Worm (Caenorhabditis elegans): Measurements from ENCODE around the gene selt-1.2.

Gene selt-1.2

DNA sequence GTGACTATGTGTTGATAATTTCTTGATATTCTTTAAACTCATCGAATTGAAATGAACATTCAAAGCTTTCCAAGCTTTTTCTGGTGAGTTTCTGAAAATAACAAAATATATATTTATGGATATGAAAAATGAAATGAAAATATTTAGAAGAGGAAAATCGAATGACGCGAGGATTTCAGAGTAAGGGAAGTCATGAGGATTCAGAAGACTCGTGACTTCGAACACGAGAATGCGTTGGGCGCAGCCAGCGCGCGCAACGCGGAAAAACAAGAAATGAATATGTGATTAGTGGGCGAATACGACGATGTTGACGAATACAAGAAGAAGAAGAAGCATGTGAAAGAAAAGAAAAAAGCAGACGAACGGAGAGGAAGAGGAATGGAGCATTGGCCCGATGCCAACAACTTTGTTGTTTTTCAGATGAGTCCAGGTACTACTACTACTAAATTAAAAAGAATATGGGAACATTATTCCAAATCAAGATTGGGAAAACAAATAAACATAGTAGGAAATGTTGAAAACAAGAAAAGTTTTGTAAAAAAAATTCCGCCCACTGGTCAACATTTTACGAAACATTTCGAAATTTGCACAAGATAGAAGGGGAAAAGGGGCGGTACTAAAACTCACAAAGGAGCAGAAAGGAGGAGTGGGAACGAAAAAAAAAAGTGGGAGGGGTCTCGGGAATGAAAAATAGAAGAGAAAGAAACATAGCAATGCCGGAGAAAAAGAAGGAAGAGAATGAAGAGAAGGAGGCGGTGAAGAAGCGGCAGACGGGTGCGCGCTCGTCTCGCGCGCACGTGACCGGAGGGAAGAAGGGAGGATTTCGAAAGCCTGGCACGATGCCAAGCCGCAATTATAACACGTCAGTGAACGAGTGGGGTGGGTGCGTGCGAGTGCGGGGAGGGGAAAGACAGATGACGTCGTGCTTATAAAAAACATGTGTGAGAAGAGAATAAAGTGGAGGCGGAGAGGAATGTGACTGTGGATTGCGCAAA, 31.7 kb downstream of the selt-1.2 start (continued):
- TF ChIP-seq unc-86 (tag; optimal IDR thresholded peaks at IDR 0.05) = peak; percentile 91
- peak; percentile 94 for TF ChIP-seq tbx-2 (tag; optimal IDR thresholded peaks at IDR 0.05)
- TF ChIP-seq C34B4.2 (tag; optimal IDR thresholded peaks at IDR 0.05) = no peak
- no peak for TF ChIP-seq aly-2 (tag; optimal IDR thresholded peaks at IDR 0.05)
- TF ChIP-seq nhr-237 (tag; optimal IDR thresholded peaks at IDR 0.05) = peak; percentile 67
- peak; percentile 58 for TF ChIP-seq lir-3 (tag; optimal IDR thresholded peaks at IDR 0.05; ENCODE audit: poor library complexity)
- TF ChIP-seq blmp-1 (tag; optimal IDR thresholded peaks at IDR 0.05) = peak; percentile 86
- peak; percentile 21 for TF ChIP-seq F16B12.6 (tag; optimal IDR thresholded peaks at IDR 0.05)
- TF ChIP-seq fkh-4 (tag; optimal IDR thresholded peaks at IDR 0.05; ENCODE audit: borderline replicate concordance) = peak; percentile 85
- peak; percentile 99 for TF ChIP-seq fkh-8 (tag; optimal IDR thresholded peaks at IDR 0.05)
- TF ChIP-seq tlp-1 (tag; optimal IDR thresholded peaks at IDR 0.05) = no peak
- peak; percentile 71 to 73 for TF ChIP-seq lin-35 (GFP tag; optimal IDR thresholded peaks at IDR 0.05)
- TF ChIP-seq elt-3 (tag; optimal IDR thresholded peaks at IDR 0.05) = peak in 1 of 6 experiments; percentile 80
- TF ChIP-seq skn-1 (tag; optimal IDR thresholded peaks at IDR 0.05) = peak; percentile 92
- TF ChIP-seq lin-39 (tag; optimal IDR thresholded peaks at IDR 0.05) = peak; percentile 84
- TF ChIP-seq ceh-88 (GFP tag; IDR thresholded peaks at IDR 0.05) = peak; percentile 92
- no peak for TF ChIP-seq hlh-4 (tag; optimal IDR thresholded peaks at IDR 0.05)
- TF ChIP-seq mep-1 (tag; optimal IDR thresholded peaks at IDR 0.05) = peak; percentile 83
- no peak for TF ChIP-seq hlh-17 (GFP tag; optimal IDR thresholded peaks at IDR 0.05; ENCODE audit: borderline replicate concordance)
- TF ChIP-seq grh-1 (GFP tag; IDR thresholded peaks at IDR 0.05) = peak; percentile 93
- peak; percentile 46 to 62 (median 60) for TF ChIP-seq dpl-1 (GFP tag; optimal IDR thresholded peaks at IDR 0.05)
- TF ChIP-seq unc-30 (tag; optimal IDR thresholded peaks at IDR 0.05) = no peak
- TF ChIP-seq elt-2 (tag; optimal IDR thresholded peaks at IDR 0.05) = peak; percentile 29
- peak; percentile 82 for TF ChIP-seq sup-37 (GFP tag; optimal IDR thresholded peaks at IDR 0.05)
- TF ChIP-seq sptf-1 (tag; optimal IDR thresholded peaks at IDR 0.05) = no peak
- TF ChIP-seq fos-1 (tag; optimal IDR thresholded peaks at IDR 0.05) = peak; percentile 44
- peak; percentile 88 to 98 for TF ChIP-seq mdl-1 (tag; optimal IDR thresholded peaks at IDR 0.05)
- peak; percentile 79 for TF ChIP-seq C16A3.4 (tag; optimal IDR thresholded peaks at IDR 0.05)
- peak; percentile 70 to 72 for TF ChIP-seq efl-1 (optimal IDR thresholded peaks at IDR 0.05)
- TF ChIP-seq efl-1 (GFP tag; optimal IDR thresholded peaks at IDR 0.05 in 1 of 2) = peak; percentile 34 to 93
- TF ChIP-seq ztf-4 (tag; optimal IDR thresholded peaks at IDR 0.05) = peak; percentile 91
- no peak for TF ChIP-seq nhr-84 (tag; optimal IDR thresholded peaks at IDR 0.05)
- peak; percentile 97 for TF ChIP-seq vab-15 (tag; optimal IDR thresholded peaks at IDR 0.05)
- TF ChIP-seq irx-1 (tag; optimal IDR thresholded peaks at IDR 0.05) = peak; percentile 92
- peak; percentile 100 for TF ChIP-seq lin-14 (GFP tag; optimal IDR thresholded peaks at IDR 0.05)

DNA sequence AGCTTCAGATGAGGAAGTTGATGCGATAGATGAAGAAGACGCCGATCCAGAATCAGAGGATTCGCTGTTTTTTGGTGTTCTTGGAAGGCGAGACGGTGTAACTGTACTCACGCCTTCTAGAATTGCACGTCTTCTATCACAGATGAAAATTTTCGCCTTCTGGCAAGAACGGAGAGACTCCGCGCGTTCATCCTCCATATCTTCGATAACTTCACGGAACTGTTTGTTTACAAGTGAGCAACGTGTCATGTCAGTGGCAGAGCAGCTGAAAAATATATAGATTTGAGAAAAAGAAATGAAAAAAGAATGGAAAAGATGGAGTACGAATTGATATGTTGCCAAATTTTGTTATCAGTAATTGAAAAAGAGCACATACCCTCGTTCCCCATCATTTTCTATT, 32.5 kb downstream of the selt-1.2 start:
- peak in 1 of 2 experiments; percentile 2 for TF ChIP-seq lin-35 (GFP tag; optimal IDR thresholded peaks at IDR 0.05)
- TF ChIP-seq efl-1 (optimal IDR thresholded peaks at IDR 0.05) = no peak
- TF ChIP-seq efl-1 (GFP tag; optimal IDR thresholded peaks at IDR 0.05 in 1 of 2) = peak in 1 of 2 experiments; percentile 87
- no peak for TF ChIP-seq unc-98 (GFP tag; IDR thresholded peaks at IDR 0.05)

DNA sequence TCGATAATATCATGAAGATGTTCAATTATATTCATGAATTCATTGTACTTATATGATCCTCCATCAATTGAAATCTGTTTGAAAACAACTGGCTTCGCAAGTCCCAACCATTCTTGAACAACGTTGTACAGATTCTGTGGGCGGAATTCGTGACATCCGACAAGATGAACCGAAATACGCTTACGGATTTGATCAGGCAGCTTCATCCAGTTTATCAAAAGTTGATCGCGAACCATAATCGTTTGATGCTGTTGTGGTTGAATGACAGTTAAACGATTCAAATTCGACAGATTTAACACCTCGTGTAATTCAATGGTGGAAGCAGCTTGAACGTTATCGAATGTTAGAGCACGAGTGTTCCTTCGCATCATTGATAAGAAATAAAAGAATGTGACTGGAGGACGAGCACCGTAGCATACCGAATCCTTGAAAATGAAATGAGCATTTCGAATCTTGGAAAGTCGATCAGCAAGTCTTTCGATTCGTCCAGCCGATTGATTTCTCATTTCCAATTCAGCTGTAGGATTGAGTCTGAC, 33.4 kb downstream of the selt-1.2 start:
- TF ChIP-seq efl-1 (optimal IDR thresholded peaks at IDR 0.05) (no peak), efl-1 (GFP tag; optimal IDR thresholded peaks at IDR 0.05 in 1 of 2) (peak in 1 of 2 experiments; percentile 90), pqm-1 (tag; optimal IDR thresholded peaks at IDR 0.05) (no peak), aly-2 (tag; optimal IDR thresholded peaks at IDR 0.05) (peak; percentile 80)

All from whole organism, L1 larva.